Fruit fly (Drosophila melanogaster): ENCODE measurements around the gene Gr64e.

Gr64e gene

DNA sequence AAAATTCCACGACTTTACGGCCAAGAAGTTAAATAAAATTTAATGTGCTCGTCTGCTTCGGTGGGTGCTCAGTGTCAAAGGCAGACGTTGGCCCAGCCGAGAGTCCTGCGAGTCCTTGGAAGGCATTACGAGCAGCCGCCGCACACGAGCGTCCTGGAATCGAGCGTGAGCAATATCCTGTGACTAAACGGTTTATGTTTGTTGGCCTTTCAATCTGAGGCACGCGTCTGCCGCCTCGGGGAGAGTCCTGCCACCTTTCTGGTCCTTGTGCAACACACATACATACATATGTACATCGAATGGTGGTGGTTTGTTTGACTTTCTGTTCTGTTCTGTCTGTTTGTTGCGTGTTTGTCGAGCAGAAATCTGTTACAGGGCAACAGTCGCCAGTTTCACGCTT, 51.5 kb downstream of the Gr64e start:
- TF ChIP-seq CG8478 (optimal IDR thresholded peaks at IDR 0.05) (no peak), pan (optimal IDR thresholded peaks at IDR 0.05) (no peak), psq (optimal IDR thresholded peaks at IDR 0.05) (no peak), EcR (GFP tag; optimal IDR thresholded peaks at IDR 0.05) (no peak), usp (GFP tag; optimal IDR thresholded peaks at IDR 0.05) (no peak), Dll (optimal IDR thresholded peaks at IDR 0.05) (no peak)

Data from whole organism.